Fruit fly (Drosophila melanogaster) whole organism, prepupa: ENCODE results near the gene vig2.
A peak's percentile ranks its signal among the peaks of the same experiment; 100 is the strongest.

ENCODE experiments used
- CG10631 ChIP-seq: fragments of 200-800 bp; sonication (Bioruptor generic); optimal IDR thresholded peaks from 2 replicates; lab custom pipeline; 2016; ENCODE audit warnings: missing biosample characterization, missing genetic modification characterization
- CG10669 ChIP-seq: fragments of 200-800 bp; sonication (Bioruptor generic); optimal IDR thresholded peaks from 3 replicates; lab custom pipeline; 2018; ENCODE audit warnings: missing biosample characterization, mild to moderate bottlenecking, missing genetic modification characterization, moderate library complexity
- CG11762 ChIP-seq: fragments of 200-800 bp; sonication (Bioruptor generic); optimal IDR thresholded peaks from 3 replicates; lab custom pipeline; 2016; ENCODE audit warnings: missing biosample characterization, missing genetic modification characterization; ENCODE audit not compliant: insufficient read depth
- CG1621 ChIP-seq: fragments of 200-800 bp; sonication (Bioruptor generic); optimal IDR thresholded peaks from 3 replicates; lab custom pipeline; 2018; ENCODE audit warnings: missing biosample characterization, mild to moderate bottlenecking, missing genetic modification characterization
- CG3032 ChIP-seq: fragments of 200-800 bp; optimal IDR thresholded peaks from 2 replicates; lab custom pipeline; 2019; ENCODE audit warnings: missing biosample characterization, mild to moderate bottlenecking, missing genetic modification characterization, moderate library complexity
- CG31627 ChIP-seq: fragments of 200-800 bp; sonication (Bioruptor generic); optimal IDR thresholded peaks from 3 replicates; lab custom pipeline; 2016; ENCODE audit warnings: missing biosample characterization, missing genetic modification characterization
- CG32006 ChIP-seq: fragments of 200-800 bp; sonication (Bioruptor generic); optimal IDR thresholded peaks from 3 replicates; lab custom pipeline; 2017; ENCODE audit warnings: missing biosample characterization, mild to moderate bottlenecking, missing genetic modification characterization
- CG6792 ChIP-seq: fragments of 200-800 bp; sonication (Bioruptor generic); optimal IDR thresholded peaks from 3 replicates; lab custom pipeline; 2016; ENCODE audit warnings: missing biosample characterization, missing genetic modification characterization
- CG6854 ChIP-seq: fragments of 200-800 bp; sonication (Bioruptor generic); optimal IDR thresholded peaks from 2 replicates; lab custom pipeline; 2017; ENCODE audit warnings: missing biosample characterization, mild to moderate bottlenecking, missing genetic modification characterization
- CG7368 ChIP-seq: fragments of 200-800 bp; sonication (Bioruptor generic); optimal IDR thresholded peaks from 3 replicates; lab custom pipeline; 2016; ENCODE audit warnings: missing biosample characterization, missing genetic modification characterization
- CG8319 ChIP-seq: fragments of 200-800 bp; sonication (Bioruptor generic); optimal IDR thresholded peaks from 3 replicates; lab custom pipeline; 2016; ENCODE audit warnings: missing biosample characterization, missing genetic modification characterization
- CG8632 ChIP-seq: fragments of 200-800 bp; sonication (Bioruptor generic); optimal IDR thresholded peaks from 3 replicates; lab custom pipeline; 2016; ENCODE audit warnings: missing biosample characterization, missing genetic modification characterization
- Eip78C ChIP-seq: fragments of 200-800 bp; sonication (Bioruptor generic); peaks from one replicate; lab custom pipeline; 2016; ENCODE audit warnings: missing biosample characterization, missing genetic modification characterization
- Ets21C ChIP-seq: fragments of 200-800 bp; sonication (Bioruptor generic); optimal IDR thresholded peaks from 3 replicates; lab custom pipeline; 2016; ENCODE audit warnings: missing biosample characterization, missing genetic modification characterization
- Ets96B ChIP-seq: fragments of 200-800 bp; optimal IDR thresholded peaks from 2 replicates; lab custom pipeline; 2019; ENCODE audit warnings: missing biosample characterization, mild to moderate bottlenecking, missing genetic modification characterization, moderate library complexity
- Hr4 ChIP-seq: fragments of 200-800 bp; sonication (Bioruptor generic); optimal IDR thresholded peaks from 3 replicates; lab custom pipeline; 2016; ENCODE audit warnings: missing biosample characterization, missing genetic modification characterization
- Lpt ChIP-seq: fragments of 200-800 bp; sonication (Bioruptor generic); optimal IDR thresholded peaks from 3 replicates; lab custom pipeline; 2016; ENCODE audit warnings: missing biosample characterization, missing genetic modification characterization
- Met ChIP-seq: fragments of 200-800 bp; sonication (Bioruptor generic); optimal IDR thresholded peaks from 3 replicates; lab custom pipeline; 2016; ENCODE audit warnings: missing biosample characterization, missing genetic modification characterization
- Sox14 ChIP-seq: fragments of 200-800 bp; sonication (Bioruptor generic); optimal IDR thresholded peaks from 3 replicates; lab custom pipeline; 2016; ENCODE audit warnings: missing biosample characterization, missing genetic modification characterization
- achi ChIP-seq: fragments of 200-800 bp; sonication (Bioruptor generic); optimal IDR thresholded peaks from 3 replicates; lab custom pipeline; 2016; ENCODE audit warnings: missing biosample characterization, missing genetic modification characterization
- cyc ChIP-seq: fragments of 200-800 bp; sonication (Bioruptor generic); optimal IDR thresholded peaks from 3 replicates; lab custom pipeline; 2016; ENCODE audit warnings: missing biosample characterization, missing genetic modification characterization
- eg ChIP-seq: fragments of 200-800 bp; sonication (Bioruptor generic); IDR thresholded peaks from 3 replicates; pipeline ENCODE4 v1.3.6; 2022; ENCODE audit warnings: missing biosample characterization, missing genetic modification characterization
- fd59A ChIP-seq: fragments of 200-800 bp; sonication (Bioruptor generic); optimal IDR thresholded peaks from 2 replicates; lab custom pipeline; 2017; ENCODE audit warnings: missing biosample characterization, mild to moderate bottlenecking, missing genetic modification characterization, missing genetic modification reagents
- fd85E ChIP-seq: fragments of 200-800 bp; sonication (Bioruptor generic); optimal IDR thresholded peaks from 3 replicates; lab custom pipeline; 2016; ENCODE audit warnings: missing biosample characterization, missing genetic modification characterization
- fkh ChIP-seq: fragments of 200-800 bp; sonication (Bioruptor generic); optimal IDR thresholded peaks from 3 replicates; lab custom pipeline; 2017; ENCODE audit warnings: missing biosample characterization, mild to moderate bottlenecking, missing genetic modification characterization, moderate library complexity
- lz ChIP-seq: fragments of 200-800 bp; sonication (Bioruptor generic); optimal IDR thresholded peaks from 3 replicates; lab custom pipeline; 2016; ENCODE audit warnings: missing biosample characterization, missing genetic modification characterization
- net ChIP-seq: fragments of 200-800 bp; sonication (Bioruptor generic); optimal IDR thresholded peaks from 3 replicates; lab custom pipeline; 2016; ENCODE audit warnings: missing biosample characterization, missing genetic modification characterization
- pdm3 ChIP-seq: fragments of 200-800 bp; sonication (Bioruptor generic); optimal IDR thresholded peaks from 3 replicates; lab custom pipeline; 2016; ENCODE audit warnings: missing biosample characterization, missing genetic modification characterization
- salr ChIP-seq, 2 experiments: fragments of 200-800 bp; sonication (Bioruptor generic); optimal IDR thresholded peaks; 3 replicates each; lab custom pipeline; 2016 to 2018; ENCODE audit warnings: missing biosample characterization in 2 of 2, missing genetic modification characterization in 2 of 2, mild to moderate bottlenecking in 1 of 2
- ss ChIP-seq, 2 experiments: fragments of 200-800 bp; sonication (Bioruptor generic); optimal IDR thresholded peaks; 2 replicates in 1 of 2; 3 replicates in 1 of 2; lab custom pipeline; 2017 to 2018; ENCODE audit warnings: mild to moderate bottlenecking in 2 of 2, missing biosample characterization in 2 of 2, missing genetic modification characterization in 2 of 2, moderate library complexity in 1 of 2
- svp ChIP-seq: fragments of 200-800 bp; sonication (Bioruptor generic); peaks from one replicate; lab custom pipeline; 2016; ENCODE audit warnings: missing biosample characterization, missing genetic modification characterization
- topi ChIP-seq: fragments of 200-800 bp; sonication (Bioruptor generic); optimal IDR thresholded peaks from 3 replicates; lab custom pipeline; 2016; ENCODE audit warnings: missing biosample characterization, missing genetic modification characterization
- vri ChIP-seq: fragments of 200-800 bp; sonication (Bioruptor generic); optimal IDR thresholded peaks from 3 replicates; lab custom pipeline; 2016; ENCODE audit warnings: missing biosample characterization, mild to moderate bottlenecking, missing genetic modification characterization

vig2 gene

DNA sequence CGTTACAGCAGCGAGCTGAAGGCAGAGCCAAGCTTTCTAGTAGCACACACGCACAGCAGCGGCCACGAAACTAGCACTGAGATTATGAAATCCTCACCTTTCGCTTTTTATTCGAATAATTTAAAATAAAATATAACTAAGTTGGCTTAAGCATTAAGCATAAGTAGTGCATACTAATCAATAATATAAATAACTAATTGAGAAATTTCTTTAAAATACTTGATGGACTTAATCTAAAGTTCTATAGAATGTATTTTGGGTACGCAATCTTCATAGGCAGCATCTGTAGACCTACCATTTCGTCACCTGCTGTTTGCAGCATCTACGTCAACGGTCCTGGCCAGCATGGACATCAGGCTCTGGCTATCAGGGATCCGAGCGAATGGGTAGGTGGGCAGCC, 29.2 kb downstream of the vig2 start:
- no peak for TF ChIP-seq Lpt (GFP tag; lab: Kevin White, UChicago)
- peak; percentile 15 for TF ChIP-seq svp (GFP tag; lab: Kevin White, UChicago)
- TF ChIP-seq Eip78C (GFP tag; lab: Kevin White, UChicago): peak; percentile 27
- peak; percentile 2 for TF ChIP-seq CG32006 (GFP tag; lab: Kevin White, UChicago)

- TF ChIP-seq Eip78C (GFP tag; lab: Kevin White, UChicago) (peak; percentile 60), svp (GFP tag; lab: Kevin White, UChicago) (peak; percentile 13), Met (no peak), vri (GFP tag; lab: Kevin White, UChicago) (no peak)
Observed at dm6 chr3R:25161520-25161919, 38.3 kb downstream of the vig2 start.

DNA sequence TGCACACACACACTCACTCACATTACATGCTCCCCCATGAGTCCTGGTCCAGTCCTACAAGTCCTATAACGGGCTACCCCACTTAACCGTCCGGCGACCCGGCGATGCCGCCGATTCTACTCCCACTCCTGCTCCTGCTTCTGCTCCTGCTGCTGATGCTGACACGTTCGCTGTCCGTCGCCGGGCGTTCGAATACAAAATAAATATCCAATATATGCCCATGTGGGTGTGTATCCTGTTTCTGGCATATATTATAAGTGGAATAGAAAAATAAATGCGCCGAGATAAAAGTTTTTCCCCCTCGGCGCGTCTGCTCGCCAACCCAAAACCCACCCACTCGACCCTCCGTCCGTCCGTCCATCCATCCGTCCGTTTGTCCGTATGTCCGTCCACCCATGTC, 43.6 kb downstream of the vig2 start:
- TF ChIP-seq CG3032 (tag; lab: Kevin White, UChicago): no peak
- no peak for TF ChIP-seq Eip78C (GFP tag; lab: Kevin White, UChicago)
- no peak for TF ChIP-seq Ets21C (GFP tag; lab: Kevin White, UChicago)
- TF ChIP-seq pdm3 (GFP tag; lab: Kevin White, UChicago): no peak
- TF ChIP-seq CG1621 (tag; lab: Kevin White, UChicago): no peak
- TF ChIP-seq, all 60 proteins: peak for 0

- no peak for TF ChIP-seq CG31627 (GFP tag; lab: Kevin White, UChicago)
- TF ChIP-seq Ets96B: no peak
- TF ChIP-seq CG8632 (GFP tag; lab: Kevin White, UChicago): no peak
- TF ChIP-seq Eip78C (GFP tag; lab: Kevin White, UChicago): peak; percentile 69
- TF ChIP-seq ss (GFP tag; optimal IDR thresholded peaks at IDR 0.05; lab: Kevin White, UChicago): no peak
- no peak for TF ChIP-seq Sox14 (GFP tag; lab: Kevin White, UChicago)
- no peak for TF ChIP-seq CG11762 (GFP tag; lab: Kevin White, UChicago)
- TF ChIP-seq salr (GFP tag; optimal IDR thresholded peaks at IDR 0.05; lab: Kevin White, UChicago): no peak
- no peak for TF ChIP-seq CG10669 (GFP tag; lab: Kevin White, UChicago)
- TF ChIP-seq CG8319: no peak
- no peak for TF ChIP-seq fkh (GFP tag; lab: Kevin White, UChicago)
- TF ChIP-seq eg (GFP tag; lab: Robert Waterston, UW): no peak
- TF ChIP-seq svp (GFP tag; lab: Kevin White, UChicago): peak; percentile 36
- no peak for TF ChIP-seq cyc (GFP tag; lab: Kevin White, UChicago)
- TF ChIP-seq fd85E (GFP tag; lab: Kevin White, UChicago): no peak
Observed at dm6 chr3R:25167407-25168191, 44.4 kb downstream of the vig2 start.

dm6 chr3R:25168259-25168972, 45.2 kb downstream of the vig2 start:
- TF ChIP-seq Sox14 (GFP tag; lab: Kevin White, UChicago): no peak
- TF ChIP-seq topi (GFP tag; lab: Kevin White, UChicago): peak; percentile 5
- peak; percentile 50 for TF ChIP-seq svp (GFP tag; lab: Kevin White, UChicago)
- peak; percentile 17 for TF ChIP-seq Eip78C (GFP tag; lab: Kevin White, UChicago)
- TF ChIP-seq CG6792: no peak
- no peak for TF ChIP-seq lz (GFP tag; lab: Kevin White, UChicago)

DNA sequence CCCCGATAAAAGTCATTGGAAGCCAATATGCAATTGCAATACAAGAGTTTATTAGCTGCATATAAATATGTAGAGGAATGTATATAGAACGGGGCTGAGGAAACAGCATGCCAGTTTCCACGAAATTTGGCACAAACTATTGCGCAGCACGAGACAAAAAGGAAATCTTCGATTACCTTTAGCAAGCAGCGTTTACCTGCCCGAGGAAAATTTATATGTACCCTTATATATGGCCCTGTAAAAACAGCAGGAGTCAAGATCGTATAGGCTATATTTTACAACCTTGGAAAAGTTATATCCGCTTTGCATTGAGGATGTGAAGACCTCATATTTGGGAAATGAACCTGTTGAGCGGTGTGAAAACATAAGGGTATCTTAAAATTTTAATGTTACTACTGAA, 49.2 kb downstream of the vig2 start:
- no peak for TF ChIP-seq CG10631
- no peak for TF ChIP-seq CG6854 (GFP tag; lab: Kevin White, UChicago)
- TF ChIP-seq Hr4 (GFP tag; lab: Kevin White, UChicago): no peak
- TF ChIP-seq net: no peak
- no peak for TF ChIP-seq lz (GFP tag; lab: Kevin White, UChicago)
- no peak for TF ChIP-seq Lpt (GFP tag; lab: Kevin White, UChicago)
- TF ChIP-seq Met: no peak
- TF ChIP-seq achi (GFP tag; lab: Kevin White, UChicago): no peak
- no peak for TF ChIP-seq fd59A (GFP tag; lab: Kevin White, UChicago)
- no peak for TF ChIP-seq Ets21C (GFP tag; lab: Kevin White, UChicago)
- no peak for TF ChIP-seq CG7368 (GFP tag; lab: Kevin White, UChicago)
- TF ChIP-seq, all 60 proteins: peak for 0
